Fruit fly (Drosophila melanogaster): ENCODE data around the gene CG11596.

DNA sequence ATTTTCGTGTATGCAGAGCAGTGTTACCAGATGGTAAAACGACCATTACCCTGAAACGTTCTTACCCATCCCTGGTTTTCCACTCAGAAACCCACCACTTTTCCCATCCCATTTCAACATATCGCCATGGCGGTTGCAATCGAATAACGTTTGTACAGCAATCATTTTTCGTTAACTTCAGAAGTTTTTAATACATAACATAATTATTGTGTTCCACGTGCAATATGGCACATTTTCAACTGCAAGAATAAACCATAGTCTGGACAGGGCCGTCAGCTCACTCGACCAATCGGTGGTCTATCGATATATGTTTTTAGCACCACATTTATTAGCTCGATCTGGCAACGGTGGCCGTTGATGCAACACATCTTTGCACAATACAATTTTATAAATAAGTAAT lies 37.6 kb upstream of the CG11596 start, which contains the start of the genes trr and mRpL16:
- TF ChIP-seq Hr96 (GFP tag; optimal IDR thresholded peaks at IDR 0.05) (no peak), CG7101 (tag; optimal IDR thresholded peaks at IDR 0.05) (peak; percentile 64), Crg-1 (GFP tag; optimal IDR thresholded peaks at IDR 0.05) (peak; percentile 18), CG7045 (GFP tag; optimal IDR thresholded peaks at IDR 0.05) (no peak), bab1 (GFP tag; optimal IDR thresholded peaks at IDR 0.05) (peak; percentile 81), Mnt (GFP tag; optimal IDR thresholded peaks at IDR 0.05) (peak; percentile 65), cnc (optimal IDR thresholded peaks at IDR 0.05) (no peak), CG14711 (tag; optimal IDR thresholded peaks at IDR 0.05) (peak; percentile 54), CG33017 (tag; optimal IDR thresholded peaks at IDR 0.05) (peak; percentile 7)
